Worm (Caenorhabditis elegans) whole organism, L1 larva: ENCODE measurements around the gene F54D12.8.

ENCODE experiments used
- alr-1 ChIP-seq: fragments of 200-800 bp; sonication (Bioruptor generic); optimal IDR thresholded peaks from 2 replicates; lab custom pipeline; 2018; ENCODE audit warnings: borderline replicate concordance, mild to moderate bottlenecking, missing genetic modification characterization, missing compliant biosample characterization
- ceh-8 ChIP-seq: fragments of 200-800 bp; sonication (Bioruptor generic); optimal IDR thresholded peaks from 2 replicates; lab custom pipeline; 2018; ENCODE audit warnings: mild to moderate bottlenecking, missing genetic modification characterization, moderate library complexity, missing compliant biosample characterization
- ces-1 ChIP-seq: fragments of 150-350 bp; optimal IDR thresholded peaks from 2 replicates; lab custom pipeline; 2014; ENCODE audit warnings: missing biosample characterization, missing genetic modification reagents, missing genetic modification characterization
- egl-27 ChIP-seq, 2 experiments: fragments of 150-350 bp in 1 of 2; sonication (generic microtip); optimal IDR thresholded peaks; 3 replicates each; lab custom pipeline; 2017 to 2018; ENCODE audit warnings: missing biosample characterization in 2 of 2, missing genetic modification characterization in 2 of 2, missing genetic modification reagents in 2 of 2
- lin-39 ChIP-seq: fragments of 150-350 bp; optimal IDR thresholded peaks from 2 replicates; lab custom pipeline; 2014; ENCODE audit warnings: missing biosample characterization, missing genetic modification reagents, missing genetic modification characterization
- lir-3 ChIP-seq: sonication (generic microtip); optimal IDR thresholded peaks from 2 replicates; lab custom pipeline; 2016; ENCODE audit warnings: mild to moderate bottlenecking, missing genetic modification characterization, moderate library complexity, missing compliant biosample characterization; ENCODE audit not compliant: poor library complexity
- mep-1 ChIP-seq: fragments of 150-350 bp; optimal IDR thresholded peaks from 2 replicates; lab custom pipeline; 2014; ENCODE audit warnings: missing biosample characterization, missing genetic modification characterization
- nhr-77 ChIP-seq: fragments of 150-350 bp; optimal IDR thresholded peaks from 2 replicates; lab custom pipeline; 2014; ENCODE audit warnings: missing biosample characterization, missing genetic modification characterization
- skn-1 ChIP-seq: fragments of 150-350 bp; optimal IDR thresholded peaks from 2 replicates; lab custom pipeline; 2014; ENCODE audit warnings: missing biosample characterization, missing genetic modification characterization
- tlp-1 ChIP-seq: fragments of 150-350 bp; optimal IDR thresholded peaks from 2 replicates; lab custom pipeline; 2014; ENCODE audit warnings: missing biosample characterization, missing genetic modification characterization
- unc-98 ChIP-seq: fragments of 200-800 bp; sonication (Bioruptor generic); IDR thresholded peaks from 2 replicates; pipeline ENCODE4 v1.3.6; 2022; ENCODE audit warnings: missing genetic modification characterization, missing compliant biosample characterization
- ztf-11 ChIP-seq, 2 experiments: sonication (generic microtip); optimal IDR thresholded peaks; 2 replicates each; lab custom pipeline; 2016 to 2017; ENCODE audit warnings: missing genetic modification characterization in 2 of 2, missing biosample characterization in 1 of 2, missing compliant biosample characterization in 1 of 2

- TF ChIP-seq mep-1 (no peak), tlp-1 (tag; lab: Kevin White, UChicago) (no peak), ceh-8 (GFP tag; lab: Kevin White, UChicago) (no peak), egl-27 (tag; optimal IDR thresholded peaks at IDR 0.05; lab: Kevin White, UChicago) (no peak), skn-1 (tag; lab: Kevin White, UChicago) (no peak), lir-3 (tag; lab: Kevin White, UChicago) (no peak), unc-98 (no peak), ztf-11 (tag; optimal IDR thresholded peaks at IDR 0.05; lab: Kevin White, UChicago) (no peak), lin-39 (no peak), ces-1 (GFP tag; lab: Kevin White, UChicago) (no peak), nhr-77 (tag; lab: Kevin White, UChicago) (no peak), alr-1 (tag; lab: Kevin White, UChicago) (no peak)
Measured at ce11 chrII:1362423-1362822, 35.4 kb downstream of the F54D12.8 start.
